Worm (Caenorhabditis elegans) whole organism, L4 larva: ENCODE data around the gene fbxb-111.

Source experiments
- T20F7.1 ChIP-seq: fragments of 200-800 bp; sonication (Bioruptor generic); optimal IDR thresholded peaks from 2 replicates; lab custom pipeline; 2018; ENCODE audit warnings: mild to moderate bottlenecking, missing genetic modification characterization, missing compliant biosample characterization
- aha-1 ChIP-seq: fragments of 150-350 bp; peaks from one replicate; lab custom pipeline; 2014; ENCODE audit warnings: missing biosample characterization, missing genetic modification characterization
- ama-1 ChIP-seq: fragments of 150-350 bp; optimal IDR thresholded peaks from 2 replicates; lab custom pipeline; 2014; ENCODE audit warnings: inconsistent platforms, mixed read lengths
- duxl-1 ChIP-seq: sonication (generic microtip); optimal IDR thresholded peaks from 2 replicates; lab custom pipeline; 2016; ENCODE audit warnings: mild to moderate bottlenecking, missing genetic modification characterization, moderate library complexity, missing compliant biosample characterization; ENCODE audit not compliant: poor library complexity
- fkh-10 ChIP-seq: fragments of 150-350 bp; optimal IDR thresholded peaks from 2 replicates; lab custom pipeline; 2014; ENCODE audit warnings: missing biosample characterization, missing genetic modification reagents, missing genetic modification characterization
- hif-1 ChIP-seq, 2 experiments: sonication (generic microtip); optimal IDR thresholded peaks; 2 replicates each; lab custom pipeline; 2016 to 2017; ENCODE audit warnings: missing compliant biosample characterization in 2 of 2, missing genetic modification characterization in 2 of 2, missing genetic modification reagents in 2 of 2, missing genotype in 2 of 2, mild to moderate bottlenecking in 1 of 2
- nhr-42 ChIP-seq: fragments of 200-800 bp; sonication (Bioruptor generic); IDR thresholded peaks from 2 replicates; pipeline ENCODE4 v1.3.6; 2022; ENCODE audit warnings: missing genetic modification characterization, missing compliant biosample characterization

ce11 chrII:2802804-2803586 lies 28.2 kb upstream of the fbxb-111 start:
- no peak for TF ChIP-seq ama-1 (lab: Kevin White, UChicago)
- TF ChIP-seq fkh-10 (GFP tag; lab: Kevin White, UChicago) = no peak
- no peak for TF ChIP-seq duxl-1
- no peak for TF ChIP-seq hif-1 (tag; optimal IDR thresholded peaks at IDR 0.05; lab: Kevin White, UChicago)
- no peak for TF ChIP-seq nhr-42 (GFP tag; lab: Robert Waterston, UW)
- TF ChIP-seq aha-1 = no peak
- no peak for TF ChIP-seq T20F7.1 (GFP tag; lab: Kevin White, UChicago)
